Worm (Caenorhabditis elegans) whole organism, young adult: ENCODE results near the gene Y116A8C.19.

Experiments used
- B0019.2 ChIP-seq: fragments of 200-800 bp; sonication (Bioruptor generic); conservative IDR thresholded peaks from 2 replicates; pipeline ENCODE4 v1.3.6; 2022; ENCODE audit warnings: missing genetic modification reagents, missing genetic modification characterization, missing compliant biosample characterization
- D2030.7 ChIP-seq: fragments of 200-800 bp; sonication (Bioruptor generic); IDR thresholded peaks from 2 replicates; pipeline ENCODE4 v1.3.6; 2022; ENCODE audit warnings: missing genetic modification reagents, missing genetic modification characterization, missing compliant biosample characterization
- F33H1.4 ChIP-seq: fragments of 200-800 bp; sonication (Bioruptor generic); IDR thresholded peaks from 2 replicates; pipeline ENCODE4 v1.3.6; 2022; ENCODE audit warnings: missing genetic modification reagents, missing genetic modification characterization, missing compliant biosample characterization
- F37B4.10 ChIP-seq: fragments of 200-800 bp; sonication (Bioruptor generic); IDR thresholded peaks from 2 replicates; pipeline ENCODE4 v1.3.6; 2022; ENCODE audit warnings: missing genetic modification characterization, missing compliant biosample characterization
- F49E8.2 ChIP-seq: sonication (generic microtip); optimal IDR thresholded peaks from 3 replicates; lab custom pipeline; 2017; ENCODE audit warnings: missing genetic modification characterization, mild to moderate bottlenecking, missing compliant biosample characterization, antibody characterized with exemption, moderate library complexity; ENCODE audit not compliant: insufficient read depth
- F57C9.4 ChIP-seq: sonication (generic microtip); optimal IDR thresholded peaks from 2 replicates; lab custom pipeline; 2017; ENCODE audit warnings: mild to moderate bottlenecking, missing genetic modification characterization, missing compliant biosample characterization
- Y53G8AR.9 ChIP-seq: fragments of 200-800 bp; sonication (Bioruptor generic); conservative IDR thresholded peaks from 2 replicates; pipeline ENCODE4 v1.3.6; 2022; ENCODE audit warnings: missing genetic modification reagents, missing genetic modification characterization, missing compliant biosample characterization
- ama-1 ChIP-seq, 3 experiments: fragments of 150-350 bp in 1 of 3; sonication (generic microtip) in 2 of 3; optimal IDR thresholded peaks; 2 replicates each; lab custom pipeline; 2014 to 2018; ENCODE audit warnings: missing biosample characterization in 2 of 3, missing genetic modification characterization in 2 of 3, missing genetic modification reagents in 2 of 3
- atf-7 ChIP-seq: sonication (generic microtip); optimal IDR thresholded peaks from 2 replicates; lab custom pipeline; 2017; ENCODE audit warnings: mild to moderate bottlenecking, missing genetic modification characterization, missing compliant biosample characterization
- attf-6 ChIP-seq: fragments of 200-800 bp; sonication (Bioruptor generic); IDR thresholded peaks from 2 replicates; pipeline ENCODE4 v1.3.6; 2022; ENCODE audit warnings: missing genetic modification reagents, missing genetic modification characterization, missing compliant biosample characterization
- cebp-1 ChIP-seq, 2 experiments: fragments of 200-800 bp in 1 of 2; sonication (Bioruptor generic) in 1 of 2; sonication (generic microtip) in 1 of 2; IDR thresholded peaks in 1 of 2; optimal IDR thresholded peaks in 1 of 2; 2 replicates each; pipeline versions ENCODE4 v1.3.6 to Lab custom; 2017 to 2022; ENCODE audit warnings: missing compliant biosample characterization in 2 of 2, missing genetic modification characterization in 2 of 2, mild to moderate bottlenecking in 1 of 2, missing genetic modification reagents in 1 of 2, moderate library complexity in 1 of 2
- cebp-2 ChIP-seq: fragments of 200-800 bp; sonication (Bioruptor generic); IDR thresholded peaks from 2 replicates; pipeline ENCODE4 v1.3.6; 2022; ENCODE audit warnings: missing genetic modification characterization, missing compliant biosample characterization
- ceh-100 ChIP-seq: fragments of 200-800 bp; sonication (Bioruptor generic); IDR thresholded peaks from 2 replicates; pipeline ENCODE4 v1.3.6; 2022; ENCODE audit warnings: missing genetic modification reagents, missing genetic modification characterization, missing compliant biosample characterization
- ceh-79 ChIP-seq: sonication (generic microtip); optimal IDR thresholded peaks from 2 replicates; lab custom pipeline; 2017; ENCODE audit warnings: mild to moderate bottlenecking, missing genetic modification characterization, missing compliant biosample characterization
- chd-7 ChIP-seq: sonication (generic microtip); optimal IDR thresholded peaks from 2 replicates; lab custom pipeline; 2016; ENCODE audit warnings: mild to moderate bottlenecking, missing genetic modification characterization, moderate library complexity, missing compliant biosample characterization
- efl-1 ChIP-seq: fragments of 150-350 bp; optimal IDR thresholded peaks from 2 replicates; lab custom pipeline; 2014; ENCODE audit warnings: missing biosample characterization, missing genetic modification reagents, missing genetic modification characterization
- egrh-3 ChIP-seq: fragments of 200-800 bp; sonication (Bioruptor generic); IDR thresholded peaks from 2 replicates; pipeline ENCODE4 v1.3.6; 2022; ENCODE audit warnings: missing genetic modification reagents, missing genetic modification characterization, missing compliant biosample characterization
- ets-4 ChIP-seq: fragments of 200-800 bp; sonication (Bioruptor generic); optimal IDR thresholded peaks from 2 replicates; lab custom pipeline; 2018; ENCODE audit warnings: mild to moderate bottlenecking, missing genetic modification characterization, missing compliant biosample characterization
- hmg-1.2 ChIP-seq: fragments of 200-800 bp; sonication (Bioruptor generic); IDR thresholded peaks from 2 replicates; pipeline ENCODE4 v1.3.6; 2022; ENCODE audit warnings: missing genetic modification reagents, missing genetic modification characterization, missing compliant biosample characterization
- let-526 ChIP-seq: fragments of 200-800 bp; sonication (Bioruptor generic); IDR thresholded peaks from 2 replicates; pipeline ENCODE4 v1.3.6; 2022; ENCODE audit warnings: missing genetic modification reagents, missing genetic modification characterization, missing compliant biosample characterization
- let-607 ChIP-seq, 2 experiments: fragments of 200-800 bp in 1 of 2; sonication (Bioruptor generic) in 1 of 2; sonication (generic microtip) in 1 of 2; optimal IDR thresholded peaks; 2 replicates each; lab custom pipeline; 2016 to 2018; ENCODE audit warnings: mild to moderate bottlenecking in 2 of 2, missing compliant biosample characterization in 2 of 2, missing genetic modification characterization in 2 of 2, moderate library complexity in 2 of 2, missing genotype in 1 of 2
- lin-40 ChIP-seq: sonication (generic microtip); optimal IDR thresholded peaks from 2 replicates; lab custom pipeline; 2016; ENCODE audit warnings: missing genetic modification characterization, mild to moderate bottlenecking, missing compliant biosample characterization, missing genotype, missing genetic modification reagents
- lin-54 ChIP-seq: fragments of 200-800 bp; sonication (Bioruptor generic); optimal IDR thresholded peaks from 2 replicates; lab custom pipeline; 2018; ENCODE audit warnings: mild to moderate bottlenecking, missing genetic modification characterization, missing compliant biosample characterization
- madf-3 ChIP-seq: fragments of 200-800 bp; sonication (Bioruptor generic); IDR thresholded peaks from 2 replicates; pipeline ENCODE4 v1.3.6; 2022; ENCODE audit warnings: missing genetic modification reagents, missing genetic modification characterization, missing compliant biosample characterization
- mcd-1 ChIP-seq: fragments of 200-800 bp; sonication (Bioruptor generic); IDR thresholded peaks from 2 replicates; pipeline ENCODE4 v1.3.6; 2022; ENCODE audit warnings: missing genetic modification reagents, missing genetic modification characterization, missing compliant biosample characterization
- mel-28 ChIP-seq: sonication (generic microtip); optimal IDR thresholded peaks from 2 replicates; lab custom pipeline; 2016; ENCODE audit warnings: borderline replicate concordance, mild to moderate bottlenecking, missing genetic modification characterization, missing compliant biosample characterization
- mxl-1 ChIP-seq: sonication (generic microtip); optimal IDR thresholded peaks from 2 replicates; lab custom pipeline; 2016; ENCODE audit warnings: missing genetic modification characterization, missing compliant biosample characterization
- nfya-1 ChIP-seq: sonication (generic microtip); optimal IDR thresholded peaks from 2 replicates; lab custom pipeline; 2017; ENCODE audit warnings: antibody characterized with exemption, missing compliant biosample characterization, missing genetic modification characterization, borderline replicate concordance; ENCODE audit not compliant: insufficient read depth
- pha-4 ChIP-seq: fragments of 150-350 bp; sonication (generic microtip); optimal IDR thresholded peaks from 2 replicates; lab custom pipeline; 2014; ENCODE audit warnings: missing biosample characterization, missing genetic modification reagents, missing genetic modification characterization
- rcor-1 ChIP-seq: fragments of 200-800 bp; sonication (Bioruptor generic); IDR thresholded peaks from 2 replicates; pipeline ENCODE4 v1.3.6; 2022; ENCODE audit warnings: missing genetic modification reagents, missing genetic modification characterization, missing compliant biosample characterization
- repo-1 ChIP-seq: sonication (generic microtip); optimal IDR thresholded peaks from 2 replicates; lab custom pipeline; 2017; ENCODE audit warnings: mild to moderate bottlenecking, missing genetic modification characterization, missing compliant biosample characterization
- sea-2 ChIP-seq: fragments of 200-800 bp; sonication (Bioruptor generic); IDR thresholded peaks from 2 replicates; pipeline ENCODE4 v1.3.6; 2022; ENCODE audit warnings: missing genetic modification characterization, missing compliant biosample characterization
- snpc-3.4 ChIP-seq: sonication (generic microtip); optimal IDR thresholded peaks from 2 replicates; lab custom pipeline; 2017; ENCODE audit warnings: missing genetic modification characterization, mild to moderate bottlenecking, missing compliant biosample characterization, antibody characterized with exemption, moderate library complexity, missing genotype, missing genetic modification reagents
- snpc-4 ChIP-seq, 5 experiments: fragments of 150-350 bp in 1 of 5; sonication (generic microtip) in 4 of 5; optimal IDR thresholded peaks; 2 replicates each; lab custom pipeline; 2014 to 2018; ENCODE audit warnings: missing genetic modification characterization in 5 of 5, missing biosample characterization in 3 of 5, antibody characterized with exemption in 2 of 5, mild to moderate bottlenecking in 2 of 5, missing compliant biosample characterization in 2 of 5, missing genotype in 2 of 5, moderate library complexity in 2 of 5, missing genetic modification reagents in 1 of 5
- unc-130 ChIP-seq: sonication (generic microtip); optimal IDR thresholded peaks from 2 replicates; lab custom pipeline; 2016; ENCODE audit warnings: missing genetic modification reagents, missing genetic modification characterization, missing compliant biosample characterization
- unc-62 ChIP-seq: fragments of 150-350 bp; optimal IDR thresholded peaks from 2 replicates; lab custom pipeline; 2014; ENCODE audit warnings: missing biosample characterization, missing genetic modification reagents, missing genetic modification characterization
- zim-3 ChIP-seq: sonication (generic microtip); optimal IDR thresholded peaks from 2 replicates; lab custom pipeline; 2017; ENCODE audit warnings: mild to moderate bottlenecking, missing genetic modification characterization, moderate library complexity, missing compliant biosample characterization
- ztf-18 ChIP-seq: sonication (generic microtip); optimal IDR thresholded peaks from 2 replicates; lab custom pipeline; 2016; ENCODE audit warnings: missing genotype, mild to moderate bottlenecking, missing genetic modification characterization, missing compliant biosample characterization
- ztf-22 ChIP-seq: fragments of 200-800 bp; sonication (Bioruptor generic); optimal IDR thresholded peaks from 2 replicates; lab custom pipeline; 2018; ENCODE audit warnings: mild to moderate bottlenecking, missing genetic modification characterization, moderate library complexity, missing compliant biosample characterization

Y116A8C.19 gene

ce11 chrIV:17087384-17088099 lies 48.1 kb upstream of the Y116A8C.19 start, which contains the start of the genes snx-13 and snr-1 (continued):
- TF ChIP-seq snpc-4 (GFP tag; optimal IDR thresholded peaks at IDR 0.05; lab: Kevin White, UChicago), result peak; percentile 73
- peak; percentile 36 to 91 (median 73) for TF ChIP-seq snpc-4 (tag; optimal IDR thresholded peaks at IDR 0.05; lab: Kevin White, UChicago)
- TF ChIP-seq pha-4, result no peak
- TF ChIP-seq chd-7, result no peak
- peak; percentile 99 for TF ChIP-seq ceh-100 (GFP tag; lab: Robert Waterston, UW)
- TF ChIP-seq F37B4.10 (GFP tag; lab: Robert Waterston, UW), result no peak
- TF ChIP-seq egrh-3, result peak; percentile 50; the same call in 1 of the 2 replicates
- TF ChIP-seq unc-130, result peak; percentile 85
- no peak for TF ChIP-seq ceh-79 (tag; lab: Kevin White, UChicago)
- TF ChIP-seq let-526 (GFP tag; lab: Robert Waterston, UW), result 0 out of 2 replicates have a peak, but pooled peaks have one; percentile 69
- peak; percentile 70 for TF ChIP-seq ztf-18 (tag; lab: Kevin White, UChicago)
- TF ChIP-seq unc-62 (GFP tag; lab: Kevin White, UChicago), result no peak
- no peak for TF ChIP-seq F57C9.4 (tag; lab: Kevin White, UChicago)
- TF ChIP-seq zim-3 (tag; lab: Kevin White, UChicago), result no peak
- TF ChIP-seq ama-1 (optimal IDR thresholded peaks at IDR 0.05; lab: Kevin White, UChicago), result no peak
- no peak for TF ChIP-seq ama-1 (GFP tag; optimal IDR thresholded peaks at IDR 0.05; lab: Kevin White, UChicago)
- no peak for TF ChIP-seq nfya-1
- peak; percentile 71 for TF ChIP-seq lin-40 (tag; lab: Kevin White, UChicago)
- TF ChIP-seq let-607 (tag; optimal IDR thresholded peaks at IDR 0.05; lab: Kevin White, UChicago), result peak in 1 of 2 experiments; percentile 59
- peak; percentile 52; the same call in 1 of the 2 replicates for TF ChIP-seq hmg-1.2
- TF ChIP-seq mel-28 (tag; lab: Kevin White, UChicago), result no peak
- no peak for TF ChIP-seq atf-7 (tag; lab: Kevin White, UChicago)
- peak; percentile 16 for TF ChIP-seq efl-1 (GFP tag; lab: Kevin White, UChicago)
- no peak for TF ChIP-seq ets-4 (GFP tag; lab: Kevin White, UChicago)
- no peak for TF ChIP-seq cebp-2 (GFP tag; lab: Robert Waterston, UW)
- TF ChIP-seq sea-2 (GFP tag; lab: Robert Waterston, UW), result no peak
- TF ChIP-seq Y53G8AR.9 (GFP tag; lab: Robert Waterston, UW), result no peak
- TF ChIP-seq B0019.2 (GFP tag; lab: Robert Waterston, UW), result 0 out of 2 replicates have a peak, but pooled peaks have one; percentile 12
- no peak for TF ChIP-seq repo-1 (tag; lab: Kevin White, UChicago)
- peak; percentile 54; the same call in 1 of the 2 replicates for TF ChIP-seq rcor-1 (GFP tag; lab: Robert Waterston, UW)
- peak; percentile 43; the same call in 1 of the 2 replicates for TF ChIP-seq cebp-1 (GFP tag; IDR thresholded peaks at IDR 0.05; lab: Robert Waterston, UW)
- peak; percentile 67 for TF ChIP-seq cebp-1 (tag; optimal IDR thresholded peaks at IDR 0.05; lab: Kevin White, UChicago)
- TF ChIP-seq mxl-1 (tag; lab: Kevin White, UChicago), result peak; percentile 27

- TF ChIP-seq egrh-3 (no peak), mcd-1 (peak; percentile 34; the same call in 1 of the 2 replicates), D2030.7 (GFP tag; lab: Robert Waterston, UW) (peak; percentile 43; the same call in 1 of the 2 replicates), F49E8.2 (tag; lab: Kevin White, UChicago) (peak; percentile 19), madf-3 (peak; percentile 53; the same call in 1 of the 2 replicates), F33H1.4 (GFP tag; lab: Robert Waterston, UW) (no peak), ceh-100 (GFP tag; lab: Robert Waterston, UW) (peak; percentile 84), attf-6 (GFP tag; lab: Robert Waterston, UW) (peak; percentile 86), ztf-22 (GFP tag; lab: Kevin White, UChicago) (no peak), snpc-3.4 (tag; lab: Kevin White, UChicago) (peak; percentile 15), lin-54 (GFP tag; lab: Kevin White, UChicago) (peak; percentile 9), snpc-4 (GFP tag; optimal IDR thresholded peaks at IDR 0.05; lab: Kevin White, UChicago) (no peak), snpc-4 (tag; optimal IDR thresholded peaks at IDR 0.05; lab: Kevin White, UChicago) (peak in 2 of 4 experiments; percentile 28 to 76)
Measured at ce11 chrIV:17084839-17085238, 45.4 kb upstream of the Y116A8C.19 start.
